Fruit fly (Drosophila melanogaster) whole organism, embryonic: ENCODE data around the gene CG42541.

ENCODE experiments used
- BEAF-32 ChIP-seq: fragments of 200-800 bp; sonication (Bioruptor generic); optimal IDR thresholded peaks from 3 replicates; lab custom pipeline; 2017; ENCODE audit warnings: missing biosample characterization, missing genetic modification characterization, mild to moderate bottlenecking, moderate library complexity, missing genetic modification reagents
- Bteb2 ChIP-seq: fragments of 200-800 bp; sonication (Bioruptor generic); optimal IDR thresholded peaks from 2 replicates; lab custom pipeline; 2016; ENCODE audit warnings: missing biosample characterization, missing genetic modification characterization
- CG10543 ChIP-seq: fragments of 200-800 bp; sonication (Bioruptor generic); optimal IDR thresholded peaks from 3 replicates; lab custom pipeline; 2017; ENCODE audit warnings: missing biosample characterization, mild to moderate bottlenecking, missing genetic modification characterization, moderate library complexity
- CG12219 ChIP-seq: fragments of 200-800 bp; sonication (Bioruptor generic); optimal IDR thresholded peaks from 3 replicates; lab custom pipeline; 2018; ENCODE audit warnings: missing biosample characterization, mild to moderate bottlenecking, missing genetic modification characterization
- CG12659 ChIP-seq: fragments of 200-800 bp; sonication (Bioruptor generic); optimal IDR thresholded peaks from 3 replicates; lab custom pipeline; 2017; ENCODE audit warnings: mild to moderate bottlenecking, missing biosample characterization, missing genetic modification reagents, missing genetic modification characterization
- CG14710 ChIP-seq: fragments of 200-800 bp; sonication (Bioruptor generic); optimal IDR thresholded peaks from 3 replicates; lab custom pipeline; 2019; ENCODE audit warnings: missing biosample characterization, mild to moderate bottlenecking, missing genetic modification characterization, moderate library complexity
- CG1603 ChIP-seq: fragments of 200-800 bp; sonication (Bioruptor generic); optimal IDR thresholded peaks from 2 replicates; lab custom pipeline; 2019; ENCODE audit warnings: missing biosample characterization, mild to moderate bottlenecking, missing genetic modification characterization, moderate library complexity
- CG17186 ChIP-seq: fragments of 200-800 bp; sonication (Bioruptor generic); optimal IDR thresholded peaks from 3 replicates; lab custom pipeline; 2017; ENCODE audit warnings: missing biosample characterization, missing genetic modification reagents, missing genetic modification characterization
- CG17361 ChIP-seq: fragments of 200-800 bp; sonication (Bioruptor generic); IDR thresholded peaks from 3 replicates; pipeline ENCODE4 v1.3.6; 2022; ENCODE audit warnings: missing biosample characterization, missing genetic modification characterization
- CG17829 ChIP-seq: fragments of 200-800 bp; optimal IDR thresholded peaks from 2 replicates; lab custom pipeline; 2019; ENCODE audit warnings: missing biosample characterization, mild to moderate bottlenecking, missing genetic modification characterization, moderate library complexity
- CG32532 ChIP-seq: fragments of 200-800 bp; sonication (Bioruptor generic); IDR thresholded peaks from 2 replicates; pipeline ENCODE4 v1.3.6; 2022; ENCODE audit warnings: missing biosample characterization, missing genetic modification characterization
- CG34376 ChIP-seq: fragments of 200-800 bp; sonication (Bioruptor generic); optimal IDR thresholded peaks from 2 replicates; lab custom pipeline; 2018; ENCODE audit warnings: missing biosample characterization, mild to moderate bottlenecking, missing genetic modification characterization
- CG6654 ChIP-seq: fragments of 200-800 bp; sonication (Bioruptor generic); optimal IDR thresholded peaks from 2 replicates; lab custom pipeline; 2017; ENCODE audit warnings: missing biosample characterization, mild to moderate bottlenecking, missing genetic modification characterization
- CG7839 ChIP-seq: fragments of 200-800 bp; sonication (Bioruptor generic); optimal IDR thresholded peaks from 3 replicates; lab custom pipeline; 2018; ENCODE audit warnings: missing biosample characterization, mild to moderate bottlenecking, missing genetic modification characterization, moderate library complexity
- CG7928 ChIP-seq: fragments of 200-800 bp; sonication (Bioruptor generic); optimal IDR thresholded peaks from 2 replicates; lab custom pipeline; 2017; ENCODE audit warnings: missing biosample characterization, mild to moderate bottlenecking, missing genetic modification characterization
- CG9932 ChIP-seq: fragments of 200-800 bp; sonication (Bioruptor generic); IDR thresholded peaks from 2 replicates; pipeline ENCODE4 v1.3.6; 2022; ENCODE audit warnings: missing biosample characterization, missing genetic modification characterization
- Chrac-16 ChIP-seq: fragments of 200-800 bp; sonication (Bioruptor generic); optimal IDR thresholded peaks from 3 replicates; lab custom pipeline; 2016; ENCODE audit warnings: missing biosample characterization, missing genetic modification characterization
- CoRest ChIP-seq: fragments of 200-800 bp; sonication (Bioruptor generic); optimal IDR thresholded peaks from 3 replicates; lab custom pipeline; 2018; ENCODE audit warnings: missing biosample characterization, mild to moderate bottlenecking, missing genetic modification characterization, moderate library complexity
- Dad ChIP-seq: fragments of 200-800 bp; sonication (Bioruptor generic); optimal IDR thresholded peaks from 3 replicates; lab custom pipeline; 2016; ENCODE audit warnings: missing biosample characterization, missing genetic modification characterization
- Dbx ChIP-seq: fragments of 200-800 bp; sonication (Bioruptor generic); IDR thresholded peaks from 3 replicates; pipeline ENCODE4 v1.3.6; 2022; ENCODE audit warnings: missing biosample characterization, missing genetic modification characterization
- Dip3 ChIP-seq: fragments of 200-800 bp; sonication (Bioruptor generic); optimal IDR thresholded peaks from 3 replicates; lab custom pipeline; 2016; ENCODE audit warnings: missing biosample characterization, missing genetic modification characterization
- E2f2 ChIP-seq: fragments of 200-800 bp; sonication (Bioruptor generic); IDR thresholded peaks from 2 replicates; pipeline ENCODE4 v1.3.6; 2022; ENCODE audit warnings: missing biosample characterization, missing genetic modification characterization
- HLH54F ChIP-seq: fragments of 200-800 bp; sonication (Bioruptor generic); optimal IDR thresholded peaks from 3 replicates; lab custom pipeline; 2016; ENCODE audit warnings: missing biosample characterization, missing genetic modification characterization
- MESR4 ChIP-seq: fragments of 200-800 bp; sonication (Bioruptor generic); optimal IDR thresholded peaks from 2 replicates; lab custom pipeline; 2018; ENCODE audit warnings: missing biosample characterization, mild to moderate bottlenecking, missing genetic modification characterization, moderate library complexity
- Med ChIP-seq: fragments of 200-800 bp; sonication (Bioruptor generic); peaks from one replicate; lab custom pipeline; 2016; ENCODE audit warnings: missing biosample characterization, missing genetic modification characterization, mild to moderate bottlenecking, inconsistent platforms, moderate library complexity
- Nf-YC ChIP-seq: fragments of 200-800 bp; optimal IDR thresholded peaks from 3 replicates; lab custom pipeline; 2019; ENCODE audit warnings: missing biosample characterization, mild to moderate bottlenecking, missing genetic modification characterization, moderate library complexity
- Oaz ChIP-seq: fragments of 200-800 bp; sonication (Bioruptor generic); IDR thresholded peaks from 2 replicates; pipeline ENCODE4 v1.3.6; 2022; ENCODE audit warnings: missing biosample characterization, missing genetic modification characterization
- PHDP ChIP-seq: fragments of 200-800 bp; sonication (Bioruptor generic); optimal IDR thresholded peaks from 3 replicates; lab custom pipeline; 2018; ENCODE audit warnings: missing biosample characterization, mild to moderate bottlenecking, missing genetic modification characterization, moderate library complexity
- Pdp1 ChIP-seq, 2 experiments: fragments of 200-800 bp; sonication (Bioruptor generic); optimal IDR thresholded peaks; 3 replicates each; lab custom pipeline; 2016; ENCODE audit warnings: missing biosample characterization in 2 of 2, missing genetic modification characterization in 2 of 2, mild to moderate bottlenecking in 1 of 2, moderate library complexity in 1 of 2
- Sry-δ ChIP-seq: fragments of 200-800 bp; sonication (Bioruptor generic); optimal IDR thresholded peaks from 2 replicates; lab custom pipeline; 2016; ENCODE audit warnings: missing biosample characterization, missing genetic modification characterization
- Xbp1 ChIP-seq: fragments of 200-800 bp; sonication (Bioruptor generic); optimal IDR thresholded peaks from 3 replicates; lab custom pipeline; 2016; ENCODE audit warnings: missing biosample characterization, mild to moderate bottlenecking, missing genetic modification characterization
- ab ChIP-seq: fragments of 200-800 bp; sonication (Bioruptor generic); optimal IDR thresholded peaks from 2 replicates; lab custom pipeline; 2016; ENCODE audit warnings: missing biosample characterization, missing genetic modification characterization
- cas ChIP-seq: fragments of 200-800 bp; sonication (Bioruptor generic); IDR thresholded peaks from 2 replicates; pipeline ENCODE4 v1.3.6; 2022; ENCODE audit warnings: missing biosample characterization, missing genetic modification characterization
- chif ChIP-seq, 2 experiments: fragments of 200-800 bp; sonication (Bioruptor generic); optimal IDR thresholded peaks; 3 replicates each; lab custom pipeline; 2016; ENCODE audit warnings: missing biosample characterization in 2 of 2, missing genetic modification characterization in 2 of 2
- chinmo ChIP-seq: fragments of 200-800 bp; sonication (Bioruptor generic); IDR thresholded peaks from 4 replicates; pipeline ENCODE4 v1.3.6; 2022; ENCODE audit warnings: missing biosample characterization, missing genetic modification characterization; ENCODE audit not compliant: partially characterized antibody
- disco-r ChIP-seq: fragments of 200-800 bp; sonication (Bioruptor generic); optimal IDR thresholded peaks from 2 replicates; lab custom pipeline; 2016; ENCODE audit warnings: missing biosample characterization, missing genetic modification characterization
- dm ChIP-seq: fragments of 200-800 bp; sonication (Bioruptor generic); optimal IDR thresholded peaks from 3 replicates; lab custom pipeline; 2016; ENCODE audit warnings: missing biosample characterization, missing genetic modification characterization
- dpn ChIP-seq, 2 experiments: fragments of 200-800 bp; sonication (Bioruptor generic); optimal IDR thresholded peaks; 3 replicates each; lab custom pipeline; 2016; ENCODE audit warnings: missing biosample characterization in 2 of 2, missing genetic modification characterization in 2 of 2
- fu2 ChIP-seq: fragments of 200-800 bp; sonication (Bioruptor generic); optimal IDR thresholded peaks from 2 replicates; lab custom pipeline; 2016; ENCODE audit warnings: missing biosample characterization, missing genetic modification characterization
- gsb ChIP-seq: fragments of 200-800 bp; sonication (Bioruptor generic); IDR thresholded peaks from 2 replicates; pipeline ENCODE4 v1.3.6; 2022; ENCODE audit warnings: missing biosample characterization, missing genetic modification characterization
- mld ChIP-seq: fragments of 200-800 bp; sonication (Bioruptor generic); IDR thresholded peaks from 3 replicates; pipeline ENCODE4 v1.3.6; 2022; ENCODE audit warnings: missing biosample characterization, missing genetic modification characterization; ENCODE audit not compliant: partially characterized antibody
- nmo ChIP-seq: fragments of 200-800 bp; sonication (Bioruptor generic); optimal IDR thresholded peaks from 2 replicates; lab custom pipeline; 2018; ENCODE audit warnings: missing biosample characterization, mild to moderate bottlenecking, missing genetic modification characterization, moderate library complexity
- onecut ChIP-seq: fragments of 200-800 bp; sonication (Bioruptor generic); IDR thresholded peaks from 2 replicates; pipeline ENCODE4 v1.3.6; 2022; ENCODE audit warnings: missing biosample characterization, missing genetic modification characterization
- phol ChIP-seq: fragments of 200-800 bp; sonication (Bioruptor generic); optimal IDR thresholded peaks from 3 replicates; lab custom pipeline; 2018; ENCODE audit warnings: missing biosample characterization, mild to moderate bottlenecking, missing genetic modification characterization, moderate library complexity
- salm ChIP-seq: fragments of 200-800 bp; sonication (Bioruptor generic); optimal IDR thresholded peaks from 2 replicates; lab custom pipeline; 2018; ENCODE audit warnings: missing biosample characterization, mild to moderate bottlenecking, missing genetic modification characterization
- sens ChIP-seq: fragments of 200-800 bp; sonication (Bioruptor generic); peaks from one replicate; lab custom pipeline; 2016; ENCODE audit warnings: missing biosample characterization, missing genetic modification characterization
- shn ChIP-seq: fragments of 200-800 bp; sonication (Bioruptor generic); optimal IDR thresholded peaks from 3 replicates; lab custom pipeline; 2016; ENCODE audit warnings: missing biosample characterization, missing genetic modification characterization
- tin ChIP-seq: fragments of 200-800 bp; sonication (Bioruptor generic); optimal IDR thresholded peaks from 3 replicates; lab custom pipeline; 2016; ENCODE audit warnings: missing biosample characterization, missing genetic modification characterization
- tx ChIP-seq: fragments of 200-800 bp; sonication (Bioruptor generic); optimal IDR thresholded peaks from 2 replicates; lab custom pipeline; 2016; ENCODE audit warnings: missing biosample characterization, missing genetic modification characterization
- zfh2 ChIP-seq: fragments of 200-800 bp; sonication (Bioruptor generic); optimal IDR thresholded peaks from 2 replicates; lab custom pipeline; 2016; ENCODE audit warnings: missing biosample characterization, missing genetic modification characterization

The CG42541 gene

dm6 chrX:3862319-3862919, 68.0 kb downstream of the CG42541 start:
- TF ChIP-seq E2f2 = peak; percentile 25; the same call in 1 of the 2 replicates
- TF ChIP-seq tx (GFP tag; lab: Kevin White, UChicago) = peak; percentile 27
- no peak for TF ChIP-seq disco-r
- peak; percentile 14 for TF ChIP-seq HLH54F
- TF ChIP-seq ab (GFP tag; lab: Kevin White, UChicago) = peak; percentile 5
- peak; percentile 47 for TF ChIP-seq CG12659 (GFP tag; lab: Kevin White, UChicago)
- TF ChIP-seq chif (GFP tag; optimal IDR thresholded peaks at IDR 0.05; lab: Kevin White, UChicago) = peak in 1 of 2 experiments; percentile 13
- TF ChIP-seq CG17829 (tag; lab: Kevin White, UChicago) = peak; percentile 10
- TF ChIP-seq CG14710 (tag; lab: Kevin White, UChicago) = peak; percentile 10
- no peak for TF ChIP-seq shn (GFP tag; lab: Kevin White, UChicago)
- peak; percentile 3 for TF ChIP-seq CG34376
- no peak for TF ChIP-seq cas
- TF ChIP-seq CG7839 = no peak
- peak; percentile 57 for TF ChIP-seq MESR4 (GFP tag; lab: Kevin White, UChicago)
- TF ChIP-seq Oaz (GFP tag; lab: Robert Waterston, UW) = no peak
- TF ChIP-seq Pdp1 (GFP tag; optimal IDR thresholded peaks at IDR 0.05; lab: Kevin White, UChicago) = peak in 1 of 2 experiments; percentile 30
- peak; percentile 6 for TF ChIP-seq Dad (GFP tag; lab: Kevin White, UChicago)
- peak; percentile 34; the same call in 1 of the 3 replicates for TF ChIP-seq Dbx (GFP tag; lab: Robert Waterston, UW)
- TF ChIP-seq fu2 (GFP tag; lab: Kevin White, UChicago) = peak; percentile 1
- TF ChIP-seq CG17186 (GFP tag; lab: Kevin White, UChicago) = peak; percentile 98
- TF ChIP-seq CG12219 (GFP tag; lab: Kevin White, UChicago) = no peak
- peak; percentile 30; the same call in 1 of the 3 replicates for TF ChIP-seq CG17361 (GFP tag; lab: Robert Waterston, UW)
- TF ChIP-seq Nf-YC (tag; lab: Kevin White, UChicago) = peak; percentile 29
- TF ChIP-seq CG32532 (GFP tag; lab: Robert Waterston, UW) = peak; percentile 50; the same call in 1 of the 2 replicates
- peak; percentile 48 for TF ChIP-seq dm
- TF ChIP-seq CG9932 = peak; percentile 67
- TF ChIP-seq CG7928 (GFP tag; lab: Kevin White, UChicago) = peak; percentile 72
- no peak for TF ChIP-seq gsb (GFP tag; lab: Robert Waterston, UW)
- peak; percentile 16 for TF ChIP-seq Sry-δ
- TF ChIP-seq chinmo (GFP tag; lab: Robert Waterston, UW) = peak; percentile 78; the same call in 1 of the 4 replicates
- TF ChIP-seq nmo = peak; percentile 8
- peak; percentile 35 for TF ChIP-seq Xbp1
- TF ChIP-seq phol (tag; lab: Kevin White, UChicago) = peak; percentile 8
- peak; percentile 69 for TF ChIP-seq sens
- TF ChIP-seq Dip3 (GFP tag; lab: Kevin White, UChicago) = peak; percentile 17
- no peak for TF ChIP-seq Bteb2 (GFP tag; lab: Kevin White, UChicago)
- TF ChIP-seq salm (tag; lab: Kevin White, UChicago) = no peak
- no peak for TF ChIP-seq PHDP (tag; lab: Kevin White, UChicago)
- TF ChIP-seq CG1603 (tag; lab: Kevin White, UChicago) = peak; percentile 55
- no peak for TF ChIP-seq mld (GFP tag; lab: Robert Waterston, UW)
- peak; percentile 36 for TF ChIP-seq CoRest
- peak; percentile 23 for TF ChIP-seq tin
- no peak for TF ChIP-seq CG6654 (GFP tag; lab: Kevin White, UChicago)
- TF ChIP-seq CG10543 (GFP tag; lab: Kevin White, UChicago) = peak; percentile 35
- no peak for TF ChIP-seq Chrac-16 (GFP tag; lab: Kevin White, UChicago)
- no peak for TF ChIP-seq onecut (GFP tag; lab: Robert Waterston, UW)
- peak; percentile 86 for TF ChIP-seq Med (GFP tag; lab: Kevin White, UChicago)
- TF ChIP-seq zfh2 (GFP tag; lab: Kevin White, UChicago) = peak; percentile 21
- peak; percentile 20 to 37 for TF ChIP-seq dpn (GFP tag; optimal IDR thresholded peaks at IDR 0.05; lab: Kevin White, UChicago)
- peak; percentile 17 for TF ChIP-seq BEAF-32 (GFP tag; lab: Kevin White, UChicago)
